Worm (Caenorhabditis elegans) whole organism, late embryonic: ENCODE results near the gene hsp-12.2.

Experiments
- C08G9.2 ChIP-seq: sonication (generic microtip); optimal IDR thresholded peaks from 2 replicates; lab custom pipeline; 2016; ENCODE audit warnings: mild to moderate bottlenecking, missing genetic modification characterization, moderate library complexity, missing compliant biosample characterization
- C38D4.7 ChIP-seq: fragments of 200-800 bp; sonication (Bioruptor generic); optimal IDR thresholded peaks from 2 replicates; lab custom pipeline; 2018; ENCODE audit warnings: mild to moderate bottlenecking, missing genetic modification characterization, moderate library complexity, missing compliant biosample characterization
- K02D7.2 ChIP-seq: sonication (generic microtip); optimal IDR thresholded peaks from 2 replicates; lab custom pipeline; 2017; ENCODE audit warnings: mild to moderate bottlenecking, missing genetic modification characterization, missing compliant biosample characterization
- K09A11.1 ChIP-seq: sonication (generic microtip); optimal IDR thresholded peaks from 2 replicates; lab custom pipeline; 2017; ENCODE audit warnings: antibody characterized with exemption, mild to moderate bottlenecking, missing genetic modification characterization, missing compliant biosample characterization; ENCODE audit not compliant: insufficient read depth
- T23F11.4 ChIP-seq: fragments of 200-800 bp; sonication (Bioruptor generic); optimal IDR thresholded peaks from 2 replicates; lab custom pipeline; 2018; ENCODE audit warnings: mild to moderate bottlenecking, missing genetic modification characterization, missing compliant biosample characterization
- ahr-1 ChIP-seq: sonication (generic microtip); optimal IDR thresholded peaks from 2 replicates; lab custom pipeline; 2016; ENCODE audit warnings: missing genetic modification characterization, missing compliant biosample characterization
- ama-1 ChIP-seq: fragments of 150-350 bp; optimal IDR thresholded peaks from 2 replicates; lab custom pipeline; 2014
- ceh-14 ChIP-seq: sonication (generic microtip); optimal IDR thresholded peaks from 2 replicates; lab custom pipeline; 2016; ENCODE audit warnings: missing genotype, missing genetic modification characterization, missing compliant biosample characterization
- ceh-19 ChIP-seq: fragments of 200-800 bp; sonication (Bioruptor generic); optimal IDR thresholded peaks from 2 replicates; lab custom pipeline; 2018; ENCODE audit warnings: mild to moderate bottlenecking, missing genetic modification characterization, missing compliant biosample characterization
- ceh-22 ChIP-seq: sonication (generic microtip); optimal IDR thresholded peaks from 2 replicates; lab custom pipeline; 2017; ENCODE audit warnings: missing biosample characterization, missing genetic modification characterization
- ceh-24 ChIP-seq: sonication (generic microtip); optimal IDR thresholded peaks from 2 replicates; lab custom pipeline; 2016; ENCODE audit warnings: mild to moderate bottlenecking, missing genetic modification characterization, missing compliant biosample characterization
- ceh-30 ChIP-seq: fragments of 150-350 bp; optimal IDR thresholded peaks from 2 replicates; lab custom pipeline; 2014; ENCODE audit warnings: missing biosample characterization, missing genetic modification characterization
- ceh-45 ChIP-seq: fragments of 200-800 bp; sonication (Bioruptor generic); IDR thresholded peaks from 2 replicates; pipeline ENCODE4 v1.3.6; 2022; ENCODE audit warnings: missing genetic modification reagents, missing genetic modification characterization, missing compliant biosample characterization
- ceh-48 ChIP-seq: sonication (generic microtip); optimal IDR thresholded peaks from 2 replicates; lab custom pipeline; 2016; ENCODE audit warnings: missing genetic modification characterization, inconsistent platforms, missing compliant biosample characterization
- ceh-6 ChIP-seq: fragments of 200-800 bp; sonication (Bioruptor generic); optimal IDR thresholded peaks from 2 replicates; lab custom pipeline; 2018; ENCODE audit warnings: mild to moderate bottlenecking, missing genetic modification characterization, missing compliant biosample characterization
- ceh-9 ChIP-seq: sonication (generic microtip); optimal IDR thresholded peaks from 2 replicates; lab custom pipeline; 2016; ENCODE audit warnings: mild to moderate bottlenecking, missing genetic modification characterization, inconsistent platforms, missing compliant biosample characterization
- che-1 ChIP-seq: sonication (generic microtip); optimal IDR thresholded peaks from 2 replicates; lab custom pipeline; 2016; ENCODE audit warnings: mild to moderate bottlenecking, missing genetic modification characterization, missing compliant biosample characterization
- elt-2 ChIP-seq: sonication (generic microtip); optimal IDR thresholded peaks from 2 replicates; lab custom pipeline; 2016; ENCODE audit warnings: missing genetic modification reagents, missing genetic modification characterization, missing compliant biosample characterization
- elt-4 ChIP-seq: sonication (generic microtip); optimal IDR thresholded peaks from 2 replicates; lab custom pipeline; 2016; ENCODE audit warnings: missing genetic modification characterization, missing compliant biosample characterization
- ets-4 ChIP-seq: sonication (generic microtip); optimal IDR thresholded peaks from 2 replicates; lab custom pipeline; 2016; ENCODE audit warnings: missing genetic modification characterization, missing compliant biosample characterization
- fax-1 ChIP-seq: sonication (generic microtip); optimal IDR thresholded peaks from 2 replicates; lab custom pipeline; 2016; ENCODE audit warnings: missing genotype, missing genetic modification characterization, missing compliant biosample characterization
- gmeb-2 ChIP-seq: sonication (generic microtip); optimal IDR thresholded peaks from 2 replicates; lab custom pipeline; 2016; ENCODE audit warnings: missing genetic modification characterization, inconsistent platforms, missing compliant biosample characterization
- hlh-13 ChIP-seq: fragments of 200-800 bp; sonication (Bioruptor generic); optimal IDR thresholded peaks from 2 replicates; lab custom pipeline; 2018; ENCODE audit warnings: mild to moderate bottlenecking, missing genetic modification characterization, missing compliant biosample characterization
- hlh-15 ChIP-seq: sonication (generic microtip); optimal IDR thresholded peaks from 2 replicates; lab custom pipeline; 2016; ENCODE audit warnings: missing genetic modification characterization, missing compliant biosample characterization
- hlh-6 ChIP-seq: sonication (generic microtip); optimal IDR thresholded peaks from 2 replicates; lab custom pipeline; 2016; ENCODE audit warnings: missing genotype, missing genetic modification characterization, missing compliant biosample characterization
- hlh-8 ChIP-seq: sonication (generic microtip); optimal IDR thresholded peaks from 2 replicates; lab custom pipeline; 2016; ENCODE audit warnings: missing genotype, missing genetic modification characterization, missing compliant biosample characterization
- lim-6 ChIP-seq: sonication (generic microtip); optimal IDR thresholded peaks from 2 replicates; lab custom pipeline; 2016; ENCODE audit warnings: missing genetic modification characterization, missing compliant biosample characterization
- lin-11 ChIP-seq: fragments of 200-800 bp; sonication (Bioruptor generic); optimal IDR thresholded peaks from 2 replicates; lab custom pipeline; 2018; ENCODE audit warnings: mild to moderate bottlenecking, missing genetic modification characterization, missing compliant biosample characterization
- nfya-1 ChIP-seq: sonication (generic microtip); optimal IDR thresholded peaks from 2 replicates; lab custom pipeline; 2017; ENCODE audit warnings: missing genetic modification characterization, mild to moderate bottlenecking, missing compliant biosample characterization, antibody characterized with exemption, moderate library complexity
- nhr-11 ChIP-seq: fragments of 150-350 bp; optimal IDR thresholded peaks from 2 replicates; lab custom pipeline; 2014; ENCODE audit warnings: missing biosample characterization, missing genetic modification characterization
- nhr-232 ChIP-seq: sonication (generic microtip); optimal IDR thresholded peaks from 2 replicates; lab custom pipeline; 2016; ENCODE audit warnings: missing genetic modification characterization, missing compliant biosample characterization
- pag-3 ChIP-seq: sonication (generic microtip); optimal IDR thresholded peaks from 2 replicates; lab custom pipeline; 2016; ENCODE audit warnings: missing compliant biosample characterization, missing genetic modification characterization, borderline replicate concordance
- pax-1 ChIP-seq: fragments of 150-350 bp; optimal IDR thresholded peaks from 2 replicates; lab custom pipeline; 2014; ENCODE audit warnings: missing biosample characterization, missing genetic modification characterization
- pha-2 ChIP-seq: sonication (generic microtip); optimal IDR thresholded peaks from 2 replicates; lab custom pipeline; 2017; ENCODE audit warnings: mild to moderate bottlenecking, missing genetic modification characterization, missing compliant biosample characterization
- pha-4 ChIP-seq: fragments of 150-350 bp; optimal IDR thresholded peaks from 2 replicates; lab custom pipeline; 2018; ENCODE audit warnings: missing biosample characterization, missing genetic modification reagents, missing genetic modification characterization
- pqm-1 ChIP-seq: sonication (generic microtip); optimal IDR thresholded peaks from 2 replicates; lab custom pipeline; 2016; ENCODE audit warnings: missing genetic modification characterization, missing compliant biosample characterization
- ref-2 ChIP-seq: sonication (generic microtip); optimal IDR thresholded peaks from 2 replicates; lab custom pipeline; 2016; ENCODE audit warnings: missing genetic modification characterization, missing compliant biosample characterization
- rnt-1 ChIP-seq: sonication (generic microtip); optimal IDR thresholded peaks from 2 replicates; lab custom pipeline; 2016; ENCODE audit warnings: missing genetic modification characterization, missing compliant biosample characterization
- sdc-2 ChIP-seq: sonication (generic microtip); optimal IDR thresholded peaks from 2 replicates; lab custom pipeline; 2016; ENCODE audit warnings: missing genotype, missing genetic modification characterization, missing compliant biosample characterization
- sox-4 ChIP-seq: sonication (generic microtip); optimal IDR thresholded peaks from 2 replicates; lab custom pipeline; 2017; ENCODE audit warnings: mild to moderate bottlenecking, missing genetic modification characterization, inconsistent platforms, missing compliant biosample characterization
- tbx-2 ChIP-seq: sonication (generic microtip); optimal IDR thresholded peaks from 2 replicates; lab custom pipeline; 2016; ENCODE audit warnings: missing genetic modification characterization, missing compliant biosample characterization
- tbx-7 ChIP-seq: sonication (generic microtip); optimal IDR thresholded peaks from 2 replicates; lab custom pipeline; 2016; ENCODE audit warnings: missing genotype, missing genetic modification characterization, missing compliant biosample characterization
- ttx-3 ChIP-seq: sonication (generic microtip); optimal IDR thresholded peaks from 2 replicates; lab custom pipeline; 2016; ENCODE audit warnings: missing genetic modification reagents, missing genetic modification characterization, missing compliant biosample characterization
- unc-3 ChIP-seq, 2 experiments: fragments of 200-800 bp in 1 of 2; sonication (Bioruptor generic) in 1 of 2; sonication (generic microtip) in 1 of 2; conservative IDR thresholded peaks in 1 of 2; optimal IDR thresholded peaks in 1 of 2; 2 replicates each; pipeline versions ENCODE4 v1.3.6 to Lab custom; 2016 to 2022; ENCODE audit warnings: missing compliant biosample characterization in 2 of 2, missing genetic modification characterization in 2 of 2, missing genetic modification reagents in 1 of 2
- unc-55 ChIP-seq: sonication (generic microtip); optimal IDR thresholded peaks from 2 replicates; lab custom pipeline; 2017; ENCODE audit warnings: missing biosample characterization, missing genetic modification reagents, missing genetic modification characterization
- unc-86 ChIP-seq: sonication (generic microtip); optimal IDR thresholded peaks from 2 replicates; lab custom pipeline; 2016; ENCODE audit warnings: missing genetic modification characterization, missing compliant biosample characterization
- ztf-16 ChIP-seq: sonication (generic microtip); optimal IDR thresholded peaks from 2 replicates; lab custom pipeline; 2017; ENCODE audit warnings: missing genetic modification characterization, missing compliant biosample characterization

hsp-12.2 gene

DNA sequence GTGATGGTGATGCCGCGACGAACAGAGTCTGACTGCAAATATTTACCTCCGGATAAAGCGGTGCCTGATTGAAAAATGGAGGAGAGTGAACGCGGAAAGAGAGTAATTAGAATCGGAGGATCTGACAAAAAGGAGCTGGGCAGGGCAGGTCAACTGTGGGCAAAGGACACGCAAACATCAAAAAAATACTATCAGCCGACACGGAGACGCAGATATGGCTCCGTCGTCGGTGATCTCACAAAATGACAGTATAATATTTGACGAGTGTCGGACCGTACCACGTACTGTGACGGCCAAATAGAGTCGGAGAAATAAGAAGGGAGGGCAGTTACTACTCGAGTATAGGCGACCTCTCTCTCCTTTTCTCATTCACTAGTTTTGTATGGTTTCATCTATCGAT is 5.4 kb upstream of the hsp-12.2 start:
- no peak for TF ChIP-seq hlh-13
- TF ChIP-seq tbx-2 (tag; lab: Kevin White, UChicago) = peak; percentile 2
- no peak for TF ChIP-seq K02D7.2 (tag; lab: Kevin White, UChicago)
- TF ChIP-seq hlh-8 (tag; lab: Kevin White, UChicago) = no peak
- no peak for TF ChIP-seq gmeb-2 (tag; lab: Kevin White, UChicago)
- no peak for TF ChIP-seq ceh-30 (tag; lab: Kevin White, UChicago)
- TF ChIP-seq C08G9.2 (tag; lab: Kevin White, UChicago) = no peak
- peak; percentile 32 for TF ChIP-seq pha-2 (tag; lab: Kevin White, UChicago)
- no peak for TF ChIP-seq ztf-16 (tag; lab: Kevin White, UChicago)
- no peak for TF ChIP-seq lim-6 (tag; lab: Kevin White, UChicago)
- no peak for TF ChIP-seq tbx-7 (tag; lab: Kevin White, UChicago)

DNA sequence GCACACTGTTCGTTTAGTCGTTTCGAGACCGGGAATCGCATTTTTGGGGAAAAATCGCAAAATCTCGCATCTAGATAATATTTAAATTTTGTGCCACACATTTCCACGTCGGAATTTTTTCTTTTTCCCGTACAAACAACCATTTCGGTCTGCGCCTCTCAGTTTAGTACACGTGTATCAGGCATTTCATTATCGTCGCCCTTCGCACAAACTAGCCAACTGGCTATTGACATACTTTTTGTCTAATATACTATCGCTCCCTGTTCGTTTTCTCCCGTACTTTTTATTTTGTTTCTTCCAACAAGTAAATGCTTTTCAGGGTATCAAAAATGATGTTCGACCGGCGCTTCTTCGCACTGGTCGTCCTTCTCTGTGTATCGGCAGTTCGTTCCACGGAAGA is 4.5 kb upstream of the hsp-12.2 start, which contains the start of gene C14B9.2:
Gene C14B9.2 (plus strand): TSS at position 320 of the 400 bp plus-strand sequence.
- TF ChIP-seq pqm-1 (no peak), gmeb-2 (tag; lab: Kevin White, UChicago) (no peak), tbx-2 (tag; lab: Kevin White, UChicago) (no peak), unc-86 (no peak), elt-2 (tag; lab: Kevin White, UChicago) (no peak), K02D7.2 (tag; lab: Kevin White, UChicago) (no peak), ceh-24 (no peak), ceh-9 (tag; lab: Kevin White, UChicago) (no peak), ets-4 (tag; lab: Kevin White, UChicago) (no peak), nhr-11 (tag; lab: Kevin White, UChicago) (no peak), ahr-1 (no peak)

DNA sequence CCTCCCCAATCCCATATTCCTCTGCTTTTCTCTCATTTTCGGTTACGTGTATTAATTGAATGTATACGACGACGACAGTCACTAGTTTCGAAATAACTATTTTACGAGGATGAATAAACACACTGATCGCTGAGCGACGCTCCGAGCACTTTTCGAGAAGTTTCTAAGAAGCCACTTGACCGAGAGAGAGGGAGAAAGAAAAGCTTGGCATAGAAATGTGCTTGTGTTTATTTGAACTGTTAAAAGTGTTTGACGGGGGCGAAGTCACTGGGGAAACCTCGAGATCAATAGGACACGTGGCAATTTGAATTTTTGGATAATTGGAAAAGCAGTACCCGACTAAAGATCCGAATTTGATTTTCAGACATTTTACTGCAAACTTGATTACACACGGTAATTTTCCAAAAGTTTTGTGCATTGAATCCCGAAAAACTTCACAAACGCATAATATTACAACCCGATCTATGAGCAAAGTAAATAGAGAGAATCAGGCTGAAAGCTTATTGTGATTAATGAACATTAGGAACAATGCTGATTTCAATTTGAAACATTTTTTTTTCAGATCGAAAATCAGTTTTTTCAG is 1.3 kb upstream of the hsp-12.2 start:
- no peak for TF ChIP-seq C08G9.2 (tag; lab: Kevin White, UChicago)
- no peak for TF ChIP-seq ceh-19 (GFP tag; lab: Kevin White, UChicago)
- TF ChIP-seq ceh-14 (tag; lab: Kevin White, UChicago) = no peak
- peak; percentile 24 for TF ChIP-seq ama-1 (lab: Kevin White, UChicago)
- no peak for TF ChIP-seq ceh-24
- TF ChIP-seq ceh-45 = no peak
- TF ChIP-seq T23F11.4 = no peak
- TF ChIP-seq elt-4 (tag; lab: Kevin White, UChicago) = no peak
- TF ChIP-seq ceh-48 = no peak
- peak; percentile 61 for TF ChIP-seq ceh-22 (tag; lab: Kevin White, UChicago)
- no peak for TF ChIP-seq C38D4.7 (GFP tag; lab: Kevin White, UChicago)
- TF ChIP-seq tbx-2 (tag; lab: Kevin White, UChicago) = no peak
- no peak for TF ChIP-seq nhr-232 (tag; lab: Kevin White, UChicago)
- no peak for TF ChIP-seq hlh-8 (tag; lab: Kevin White, UChicago)
- peak; percentile 73 for TF ChIP-seq pax-1 (tag; lab: Kevin White, UChicago)
- TF ChIP-seq lin-11 (tag; lab: Kevin White, UChicago) = no peak
- TF ChIP-seq pha-4 (tag; lab: Kevin White, UChicago) = no peak
- peak; percentile 7 for TF ChIP-seq nfya-1 (tag; lab: Kevin White, UChicago)
- TF ChIP-seq unc-3 (GFP tag; conservative IDR thresholded peaks at IDR 0.05; lab: Robert Waterston, UW) = no peak
- no peak for TF ChIP-seq unc-3 (tag; optimal IDR thresholded peaks at IDR 0.05; lab: Kevin White, UChicago)
- TF ChIP-seq ahr-1 = no peak
- TF ChIP-seq ttx-3 (tag; lab: Kevin White, UChicago) = no peak
- no peak for TF ChIP-seq K02D7.2 (tag; lab: Kevin White, UChicago)
- TF ChIP-seq fax-1 (tag; lab: Kevin White, UChicago) = no peak
- TF ChIP-seq ceh-30 (tag; lab: Kevin White, UChicago) = no peak
- TF ChIP-seq sdc-2 = no peak
- TF ChIP-seq unc-55 (GFP tag; lab: Kevin White, UChicago) = no peak
- TF ChIP-seq K09A11.1 (tag; lab: Kevin White, UChicago) = no peak
- TF ChIP-seq rnt-1 = no peak
- no peak for TF ChIP-seq elt-2 (tag; lab: Kevin White, UChicago)
- TF ChIP-seq sox-4 (tag; lab: Kevin White, UChicago) = no peak
- TF ChIP-seq ceh-6 (GFP tag; lab: Kevin White, UChicago) = no peak
- no peak for TF ChIP-seq pag-3 (tag; lab: Kevin White, UChicago)
- no peak for TF ChIP-seq hlh-15 (tag; lab: Kevin White, UChicago)
- TF ChIP-seq che-1 (tag; lab: Kevin White, UChicago) = no peak
- no peak for TF ChIP-seq hlh-6 (tag; lab: Kevin White, UChicago)
- no peak for TF ChIP-seq ref-2 (tag; lab: Kevin White, UChicago)
